Worm (Caenorhabditis elegans): ENCODE data around the gene nhr-256.

DNA sequence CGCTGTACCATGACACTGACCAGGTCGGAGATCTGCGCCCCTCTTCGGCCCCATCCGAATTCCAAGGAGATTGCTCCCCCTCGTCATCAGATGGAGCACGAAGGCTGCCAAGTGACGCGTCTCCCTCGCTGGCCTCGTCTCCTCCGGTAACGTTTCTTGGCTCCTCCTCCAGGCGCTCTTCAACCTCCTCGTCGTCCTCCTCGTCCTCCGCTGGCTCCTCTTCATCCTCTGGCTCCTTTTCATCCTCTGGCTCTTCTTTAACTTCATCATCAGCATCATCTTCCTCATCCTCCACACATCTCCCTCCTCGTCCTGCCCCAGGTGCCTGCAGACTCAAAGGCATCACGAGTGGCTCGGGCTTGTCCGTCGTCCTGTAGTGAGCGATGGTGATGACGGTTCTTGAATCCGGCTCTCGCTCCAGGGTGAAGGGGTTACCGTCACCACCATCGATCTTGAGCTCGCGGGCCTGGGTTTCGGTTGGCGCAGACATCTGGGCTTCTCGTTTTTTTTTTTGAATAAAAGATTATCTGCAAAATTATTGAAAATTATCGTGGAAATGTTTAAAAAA, 44.3 kb upstream of the nhr-256 start:
- no peak for TF ChIP-seq dao-5 (tag; optimal IDR thresholded peaks at IDR 0.05)
- TF ChIP-seq him-1 (tag; optimal IDR thresholded peaks at IDR 0.05), result no peak
- TF ChIP-seq W03F9.2 (tag; optimal IDR thresholded peaks at IDR 0.05), result no peak

Data from whole organism, L4/young adult.